Worm (Caenorhabditis elegans) whole organism, young adult: ENCODE measurements around the gene ipla-7.

Experiments
- B0261.1 ChIP-seq: sonication (generic microtip); optimal IDR thresholded peaks from 2 replicates; lab custom pipeline; 2016; ENCODE audit warnings: mild to moderate bottlenecking, missing genetic modification characterization, moderate library complexity, missing compliant biosample characterization
- Y95B8A.8 ChIP-seq: fragments of 200-800 bp; sonication (Bioruptor generic); IDR thresholded peaks from 2 replicates; pipeline ENCODE4 v1.3.6; 2022; ENCODE audit warnings: missing genetic modification reagents, missing genetic modification characterization, missing compliant biosample characterization
- chd-7 ChIP-seq: sonication (generic microtip); optimal IDR thresholded peaks from 2 replicates; lab custom pipeline; 2016; ENCODE audit warnings: mild to moderate bottlenecking, missing genetic modification characterization, moderate library complexity, missing compliant biosample characterization
- egrh-3 ChIP-seq: fragments of 200-800 bp; sonication (Bioruptor generic); IDR thresholded peaks from 2 replicates; pipeline ENCODE4 v1.3.6; 2022; ENCODE audit warnings: missing genetic modification reagents, missing genetic modification characterization, missing compliant biosample characterization
- somi-1 ChIP-seq: fragments of 200-800 bp; sonication (Bioruptor generic); optimal IDR thresholded peaks from 2 replicates; lab custom pipeline; 2018; ENCODE audit warnings: mild to moderate bottlenecking, missing genetic modification characterization, missing compliant biosample characterization
- tbx-9 ChIP-seq: sonication (generic microtip); optimal IDR thresholded peaks from 2 replicates; lab custom pipeline; 2016; ENCODE audit warnings: borderline replicate concordance, missing genetic modification characterization, inconsistent platforms, missing compliant biosample characterization
- ztf-26 ChIP-seq: sonication (generic microtip); optimal IDR thresholded peaks from 2 replicates; lab custom pipeline; 2017; ENCODE audit warnings: missing genetic modification characterization, missing compliant biosample characterization

DNA sequence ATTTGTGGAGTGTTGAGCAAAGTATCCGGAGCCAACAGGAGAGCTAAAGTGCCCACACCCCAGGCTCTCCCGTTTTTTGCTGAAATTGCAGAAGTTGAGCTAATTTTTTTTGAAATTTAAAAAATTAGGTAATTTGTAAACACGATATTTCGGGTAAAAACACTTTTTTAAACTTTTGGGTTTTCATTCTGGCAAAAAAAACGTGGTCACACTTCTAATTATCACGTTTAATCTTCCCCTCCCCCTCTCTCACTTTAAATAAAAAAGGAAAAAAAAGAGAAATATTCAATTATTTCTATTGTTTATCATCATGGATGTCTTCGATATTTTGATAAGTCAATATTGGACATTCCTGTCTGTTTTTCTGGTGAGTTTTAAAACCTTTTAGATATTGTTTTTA lies 29.6 kb downstream of the ipla-7 start, which contains the start of gene F44D12.6:
- no peak for TF ChIP-seq tbx-9
- no peak for TF ChIP-seq Y95B8A.8
- TF ChIP-seq egrh-3 = no peak
- no peak for TF ChIP-seq somi-1 (GFP tag; lab: Kevin White, UChicago)
- no peak for TF ChIP-seq ztf-26 (tag; lab: Kevin White, UChicago)
- no peak for TF ChIP-seq chd-7 (tag; lab: Kevin White, UChicago)
- TF ChIP-seq B0261.1 (tag; lab: Kevin White, UChicago) = no peak
